Fruit fly (Drosophila melanogaster) whole organism, prepupa: Measurements from ENCODE around the gene CG7183.
A peak's percentile ranks its signal among the peaks of the same experiment; 100 is the strongest.

Experiments
- Blimp-1 ChIP-seq: fragments of 200-800 bp; sonication (Bioruptor generic); optimal IDR thresholded peaks from 3 replicates; lab custom pipeline; 2017; ENCODE audit warnings: missing biosample characterization, missing genetic modification characterization, mild to moderate bottlenecking, moderate library complexity, missing genetic modification reagents
- CG10631 ChIP-seq: fragments of 200-800 bp; sonication (Bioruptor generic); optimal IDR thresholded peaks from 2 replicates; lab custom pipeline; 2016; ENCODE audit warnings: missing biosample characterization, missing genetic modification characterization
- CG10669 ChIP-seq: fragments of 200-800 bp; sonication (Bioruptor generic); optimal IDR thresholded peaks from 3 replicates; lab custom pipeline; 2018; ENCODE audit warnings: missing biosample characterization, mild to moderate bottlenecking, missing genetic modification characterization, moderate library complexity
- CG11294 ChIP-seq: fragments of 200-800 bp; sonication (Bioruptor generic); IDR thresholded peaks from 2 replicates; pipeline ENCODE4 v1.3.6; 2022; ENCODE audit warnings: missing biosample characterization, missing genetic modification characterization
- CG11762 ChIP-seq: fragments of 200-800 bp; sonication (Bioruptor generic); optimal IDR thresholded peaks from 3 replicates; lab custom pipeline; 2016; ENCODE audit warnings: missing biosample characterization, missing genetic modification characterization; ENCODE audit not compliant: insufficient read depth
- CG11902 ChIP-seq: fragments of 200-800 bp; sonication (Bioruptor generic); optimal IDR thresholded peaks from 3 replicates; lab custom pipeline; 2016; ENCODE audit warnings: missing biosample characterization, missing genetic modification characterization
- CG1621 ChIP-seq: fragments of 200-800 bp; sonication (Bioruptor generic); optimal IDR thresholded peaks from 3 replicates; lab custom pipeline; 2018; ENCODE audit warnings: missing biosample characterization, mild to moderate bottlenecking, missing genetic modification characterization
- CG16779 ChIP-seq: fragments of 200-800 bp; sonication (Bioruptor generic); optimal IDR thresholded peaks from 3 replicates; lab custom pipeline; 2017; ENCODE audit warnings: missing biosample characterization, mild to moderate bottlenecking, missing genetic modification characterization
- CG3032 ChIP-seq: fragments of 200-800 bp; optimal IDR thresholded peaks from 2 replicates; lab custom pipeline; 2019; ENCODE audit warnings: missing biosample characterization, mild to moderate bottlenecking, missing genetic modification characterization, moderate library complexity
- CG31627 ChIP-seq: fragments of 200-800 bp; sonication (Bioruptor generic); optimal IDR thresholded peaks from 3 replicates; lab custom pipeline; 2016; ENCODE audit warnings: missing biosample characterization, missing genetic modification characterization
- CG32006 ChIP-seq: fragments of 200-800 bp; sonication (Bioruptor generic); optimal IDR thresholded peaks from 3 replicates; lab custom pipeline; 2017; ENCODE audit warnings: missing biosample characterization, mild to moderate bottlenecking, missing genetic modification characterization
- CG34406 ChIP-seq: fragments of 200-800 bp; sonication (Bioruptor generic); optimal IDR thresholded peaks from 3 replicates; lab custom pipeline; 2016; ENCODE audit warnings: missing biosample characterization, missing genetic modification characterization
- CG3919 ChIP-seq: fragments of 200-800 bp; sonication (Bioruptor generic); optimal IDR thresholded peaks from 3 replicates; lab custom pipeline; 2016; ENCODE audit warnings: missing biosample characterization, missing genetic modification characterization
- CG6163 ChIP-seq: fragments of 200-800 bp; sonication (Bioruptor generic); IDR thresholded peaks from 3 replicates; pipeline ENCODE4 v1.3.6; 2022; ENCODE audit warnings: missing biosample characterization, missing genetic modification characterization
- CG6276 ChIP-seq: fragments of 200-800 bp; sonication (Bioruptor generic); optimal IDR thresholded peaks from 2 replicates; lab custom pipeline; 2017; ENCODE audit warnings: missing biosample characterization, mild to moderate bottlenecking, missing genetic modification characterization
- CG6792 ChIP-seq: fragments of 200-800 bp; sonication (Bioruptor generic); optimal IDR thresholded peaks from 3 replicates; lab custom pipeline; 2016; ENCODE audit warnings: missing biosample characterization, missing genetic modification characterization
- CG6808 ChIP-seq: fragments of 200-800 bp; sonication (Bioruptor generic); optimal IDR thresholded peaks from 3 replicates; lab custom pipeline; 2017; ENCODE audit warnings: missing biosample characterization, missing genetic modification characterization, mild to moderate bottlenecking, moderate library complexity, missing genetic modification reagents
- CG6854 ChIP-seq: fragments of 200-800 bp; sonication (Bioruptor generic); optimal IDR thresholded peaks from 2 replicates; lab custom pipeline; 2017; ENCODE audit warnings: missing biosample characterization, mild to moderate bottlenecking, missing genetic modification characterization
- CG7368 ChIP-seq: fragments of 200-800 bp; sonication (Bioruptor generic); optimal IDR thresholded peaks from 3 replicates; lab custom pipeline; 2016; ENCODE audit warnings: missing biosample characterization, missing genetic modification characterization
- CG8119 ChIP-seq: fragments of 200-800 bp; sonication (Bioruptor generic); IDR thresholded peaks from 3 replicates; pipeline ENCODE4 v1.3.6; 2022; ENCODE audit warnings: missing biosample characterization, missing genetic modification characterization
- CG8319 ChIP-seq: fragments of 200-800 bp; sonication (Bioruptor generic); optimal IDR thresholded peaks from 3 replicates; lab custom pipeline; 2016; ENCODE audit warnings: missing biosample characterization, missing genetic modification characterization
- CG9139 ChIP-seq: fragments of 200-800 bp; sonication (Bioruptor generic); optimal IDR thresholded peaks from 3 replicates; lab custom pipeline; 2017; ENCODE audit warnings: missing biosample characterization, mild to moderate bottlenecking, missing genetic modification characterization
- Eip75B ChIP-seq: fragments of 200-800 bp; sonication (Bioruptor generic); optimal IDR thresholded peaks from 3 replicates; lab custom pipeline; 2016; ENCODE audit warnings: missing biosample characterization, missing genetic modification characterization
- Eip78C ChIP-seq: fragments of 200-800 bp; sonication (Bioruptor generic); peaks from one replicate; lab custom pipeline; 2016; ENCODE audit warnings: missing biosample characterization, missing genetic modification characterization
- Eip93F ChIP-seq: fragments of 200-800 bp; sonication (Bioruptor generic); optimal IDR thresholded peaks from 2 replicates; lab custom pipeline; 2016; ENCODE audit warnings: missing biosample characterization, mild to moderate bottlenecking, missing genetic modification characterization
- Ets96B ChIP-seq: fragments of 200-800 bp; optimal IDR thresholded peaks from 2 replicates; lab custom pipeline; 2019; ENCODE audit warnings: missing biosample characterization, mild to moderate bottlenecking, missing genetic modification characterization, moderate library complexity
- Gug ChIP-seq: fragments of 200-800 bp; sonication (Bioruptor generic); IDR thresholded peaks from 2 replicates; pipeline ENCODE4 v1.3.6; 2022; ENCODE audit warnings: missing biosample characterization, missing genetic modification characterization
- Hr38 ChIP-seq: sonication (Bioruptor generic); optimal IDR thresholded peaks from 2 replicates; lab custom pipeline; 2016; ENCODE audit warnings: missing biosample characterization, missing genetic modification characterization
- Hr39 ChIP-seq: fragments of 200-800 bp; sonication (Bioruptor generic); optimal IDR thresholded peaks from 2 replicates; lab custom pipeline; 2016; ENCODE audit warnings: missing biosample characterization, missing genetic modification characterization
- Hr4 ChIP-seq: fragments of 200-800 bp; sonication (Bioruptor generic); optimal IDR thresholded peaks from 3 replicates; lab custom pipeline; 2016; ENCODE audit warnings: missing biosample characterization, missing genetic modification characterization
- Met ChIP-seq: fragments of 200-800 bp; sonication (Bioruptor generic); optimal IDR thresholded peaks from 3 replicates; lab custom pipeline; 2016; ENCODE audit warnings: missing biosample characterization, missing genetic modification characterization
- OdsH ChIP-seq: fragments of 200-800 bp; sonication (Bioruptor generic); optimal IDR thresholded peaks from 3 replicates; lab custom pipeline; 2016; ENCODE audit warnings: missing biosample characterization, missing genetic modification characterization
- Smox ChIP-seq: fragments of 200-800 bp; sonication (Bioruptor generic); optimal IDR thresholded peaks from 3 replicates; lab custom pipeline; 2016; ENCODE audit warnings: missing biosample characterization, missing genetic modification characterization
- Sox102F ChIP-seq: fragments of 200-800 bp; sonication (Bioruptor generic); optimal IDR thresholded peaks from 2 replicates; lab custom pipeline; 2016; ENCODE audit warnings: missing biosample characterization, mild to moderate bottlenecking, missing genetic modification characterization
- Sox14 ChIP-seq: fragments of 200-800 bp; sonication (Bioruptor generic); optimal IDR thresholded peaks from 3 replicates; lab custom pipeline; 2016; ENCODE audit warnings: missing biosample characterization, missing genetic modification characterization
- Sox15 ChIP-seq: fragments of 200-800 bp; sonication (Bioruptor generic); optimal IDR thresholded peaks from 3 replicates; lab custom pipeline; 2016; ENCODE audit warnings: missing biosample characterization, missing genetic modification characterization
- achi ChIP-seq: fragments of 200-800 bp; sonication (Bioruptor generic); optimal IDR thresholded peaks from 3 replicates; lab custom pipeline; 2016; ENCODE audit warnings: missing biosample characterization, missing genetic modification characterization
- acj6 ChIP-seq: fragments of 200-800 bp; sonication (Bioruptor generic); optimal IDR thresholded peaks from 3 replicates; lab custom pipeline; 2016; ENCODE audit warnings: missing biosample characterization, missing genetic modification characterization
- cyc ChIP-seq: fragments of 200-800 bp; sonication (Bioruptor generic); optimal IDR thresholded peaks from 3 replicates; lab custom pipeline; 2016; ENCODE audit warnings: missing biosample characterization, missing genetic modification characterization
- dac ChIP-seq: fragments of 200-800 bp; sonication (Bioruptor generic); optimal IDR thresholded peaks from 2 replicates; lab custom pipeline; 2017; ENCODE audit warnings: missing biosample characterization, mild to moderate bottlenecking, missing genetic modification characterization
- dsx ChIP-seq: fragments of 200-800 bp; optimal IDR thresholded peaks from 3 replicates; lab custom pipeline; 2019; ENCODE audit warnings: missing biosample characterization, mild to moderate bottlenecking, missing genetic modification characterization, moderate library complexity; ENCODE audit not compliant: poor library complexity, severe bottlenecking
- eg ChIP-seq: fragments of 200-800 bp; sonication (Bioruptor generic); IDR thresholded peaks from 3 replicates; pipeline ENCODE4 v1.3.6; 2022; ENCODE audit warnings: missing biosample characterization, missing genetic modification characterization
- esn ChIP-seq: fragments of 200-800 bp; sonication (Bioruptor generic); optimal IDR thresholded peaks from 2 replicates; lab custom pipeline; 2016; ENCODE audit warnings: missing biosample characterization, mild to moderate bottlenecking, missing genetic modification characterization, moderate library complexity
- fd59A ChIP-seq: fragments of 200-800 bp; sonication (Bioruptor generic); optimal IDR thresholded peaks from 2 replicates; lab custom pipeline; 2017; ENCODE audit warnings: missing biosample characterization, mild to moderate bottlenecking, missing genetic modification characterization, missing genetic modification reagents
- fd85E ChIP-seq: fragments of 200-800 bp; sonication (Bioruptor generic); optimal IDR thresholded peaks from 3 replicates; lab custom pipeline; 2016; ENCODE audit warnings: missing biosample characterization, missing genetic modification characterization
- lz ChIP-seq: fragments of 200-800 bp; sonication (Bioruptor generic); optimal IDR thresholded peaks from 3 replicates; lab custom pipeline; 2016; ENCODE audit warnings: missing biosample characterization, missing genetic modification characterization
- net ChIP-seq: fragments of 200-800 bp; sonication (Bioruptor generic); optimal IDR thresholded peaks from 3 replicates; lab custom pipeline; 2016; ENCODE audit warnings: missing biosample characterization, missing genetic modification characterization
- pdm3 ChIP-seq: fragments of 200-800 bp; sonication (Bioruptor generic); optimal IDR thresholded peaks from 3 replicates; lab custom pipeline; 2016; ENCODE audit warnings: missing biosample characterization, missing genetic modification characterization
- salr ChIP-seq, 2 experiments: fragments of 200-800 bp; sonication (Bioruptor generic); optimal IDR thresholded peaks; 3 replicates each; lab custom pipeline; 2016 to 2018; ENCODE audit warnings: missing biosample characterization in 2 of 2, missing genetic modification characterization in 2 of 2, mild to moderate bottlenecking in 1 of 2
- ss ChIP-seq, 2 experiments: fragments of 200-800 bp; sonication (Bioruptor generic); optimal IDR thresholded peaks; 2 replicates in 1 of 2; 3 replicates in 1 of 2; lab custom pipeline; 2017 to 2018; ENCODE audit warnings: mild to moderate bottlenecking in 2 of 2, missing biosample characterization in 2 of 2, missing genetic modification characterization in 2 of 2, moderate library complexity in 1 of 2
- topi ChIP-seq: fragments of 200-800 bp; sonication (Bioruptor generic); optimal IDR thresholded peaks from 3 replicates; lab custom pipeline; 2016; ENCODE audit warnings: missing biosample characterization, missing genetic modification characterization
- vri ChIP-seq: fragments of 200-800 bp; sonication (Bioruptor generic); optimal IDR thresholded peaks from 3 replicates; lab custom pipeline; 2016; ENCODE audit warnings: missing biosample characterization, mild to moderate bottlenecking, missing genetic modification characterization

Gene CG7183

DNA sequence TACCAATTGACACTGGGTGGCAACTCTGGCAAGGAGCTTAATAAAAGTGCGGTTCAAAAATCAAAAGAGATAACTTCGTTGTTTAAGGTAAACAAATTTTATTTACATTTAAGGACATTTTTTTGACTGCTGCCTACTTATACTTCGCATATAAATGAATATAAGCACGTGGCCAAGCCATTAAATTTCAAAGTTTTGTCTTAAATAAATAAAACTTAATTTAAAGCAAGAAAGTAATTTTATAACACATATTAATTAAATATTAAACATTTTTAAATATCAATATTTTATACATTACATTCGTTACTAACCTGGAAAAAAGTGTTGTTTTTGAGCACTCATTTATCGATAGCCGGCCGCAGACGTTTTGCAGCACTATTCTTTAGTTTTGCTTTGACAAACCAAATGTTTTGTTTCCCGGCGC lies 31.8 kb downstream of the CG7183 start, which contains the start of the genes CG12321 and MED17:
Gene CG12321, minus strand, starts transcription at position 6 of the 424 bp plus-strand sequence.
Gene MED17, plus strand, starts transcription at position 371 of the 424 bp plus-strand sequence.
- TF ChIP-seq CG6276 (GFP tag; lab: Kevin White, UChicago) (no peak), fd59A (GFP tag; lab: Kevin White, UChicago) (peak; percentile 72), dsx (peak; percentile 59), esn (GFP tag; lab: Kevin White, UChicago) (peak; percentile 80), Hr38 (GFP tag; lab: Kevin White, UChicago) (no peak), salr (GFP tag; optimal IDR thresholded peaks at IDR 0.05; lab: Kevin White, UChicago) (peak; percentile 43 to 89), Hr39 (GFP tag; lab: Kevin White, UChicago) (peak; percentile 78), CG16779 (no peak), Blimp-1 (GFP tag; lab: Kevin White, UChicago) (peak; percentile 77), Eip93F (no peak), CG7368 (GFP tag; lab: Kevin White, UChicago) (peak; percentile 80), eg (GFP tag; lab: Robert Waterston, UW) (peak; percentile 85), Gug (GFP tag; lab: Robert Waterston, UW) (peak; percentile 79), CG11902 (GFP tag; lab: Kevin White, UChicago) (peak; percentile 82), CG3919 (GFP tag; lab: Kevin White, UChicago) (peak; percentile 88), Smox (GFP tag; lab: Kevin White, UChicago) (no peak), CG8319 (GFP tag; lab: Kevin White, UChicago) (peak; percentile 75), CG6163 (GFP tag; lab: Robert Waterston, UW) (peak; percentile 77), CG11762 (GFP tag; lab: Kevin White, UChicago) (peak; percentile 75), vri (GFP tag; lab: Kevin White, UChicago) (no peak), Sox102F (GFP tag; lab: Kevin White, UChicago) (no peak), CG6854 (GFP tag; lab: Kevin White, UChicago) (peak; percentile 37), cyc (GFP tag; lab: Kevin White, UChicago) (peak; percentile 80), CG10669 (GFP tag; lab: Kevin White, UChicago) (peak; percentile 78), dac (GFP tag; lab: Kevin White, UChicago) (peak; percentile 57), CG31627 (GFP tag; lab: Kevin White, UChicago) (peak; percentile 83), Hr4 (peak; percentile 79), CG9139 (GFP tag; lab: Kevin White, UChicago) (peak; percentile 6), Eip75B (GFP tag; lab: Kevin White, UChicago) (no peak), CG10631 (GFP tag; lab: Kevin White, UChicago) (peak; percentile 90), achi (GFP tag; lab: Kevin White, UChicago) (peak; percentile 88), Eip78C (GFP tag; lab: Kevin White, UChicago) (peak; percentile 91), CG11294 (GFP tag; lab: Robert Waterston, UW) (peak; percentile 72; the same call in 1 of the 2 replicates), lz (peak; percentile 72), Ets96B (tag; lab: Kevin White, UChicago) (peak; percentile 80), CG6808 (GFP tag; lab: Kevin White, UChicago) (no peak), CG8119 (GFP tag; lab: Robert Waterston, UW) (peak; percentile 72; the same call in 2 of the 3 replicates), ss (GFP tag; optimal IDR thresholded peaks at IDR 0.05; lab: Kevin White, UChicago) (no peak), topi (GFP tag; lab: Kevin White, UChicago) (peak; percentile 77), pdm3 (GFP tag; lab: Kevin White, UChicago) (peak; percentile 80), OdsH (peak; percentile 92), CG32006 (GFP tag; lab: Kevin White, UChicago) (peak; percentile 92), acj6 (peak; percentile 93), net (GFP tag; lab: Kevin White, UChicago) (peak; percentile 76), Sox15 (GFP tag; lab: Kevin White, UChicago) (peak; percentile 86), Sox14 (peak; percentile 81), fd85E (GFP tag; lab: Kevin White, UChicago) (peak; percentile 54), Met (GFP tag; lab: Kevin White, UChicago) (peak; percentile 82), CG1621 (tag; lab: Kevin White, UChicago) (peak; percentile 54), CG3032 (tag; lab: Kevin White, UChicago) (peak; percentile 84), CG34406 (GFP tag; lab: Kevin White, UChicago) (peak; percentile 87), CG6792 (peak; percentile 64)
